Worm (Caenorhabditis elegans) whole organism, L2 larva: Measurements from ENCODE around the gene fbxa-44.

Experiments used
- R02D3.7 ChIP-seq: fragments of 150-350 bp; optimal IDR thresholded peaks from 2 replicates; lab custom pipeline; 2014; ENCODE audit warnings: missing biosample characterization, missing genetic modification characterization
- aly-2 ChIP-seq: fragments of 150-350 bp; optimal IDR thresholded peaks from 2 replicates; lab custom pipeline; 2014; ENCODE audit warnings: missing biosample characterization, missing genetic modification characterization
- ama-1 ChIP-seq: fragments of 150-350 bp; optimal IDR thresholded peaks from 2 replicates; lab custom pipeline; 2018; ENCODE audit warnings: inconsistent platforms
- egl-27 ChIP-seq: sonication (generic microtip); optimal IDR thresholded peaks from 3 replicates; lab custom pipeline; 2017; ENCODE audit warnings: missing biosample characterization, missing genetic modification reagents, missing genetic modification characterization
- lin-13 ChIP-seq: fragments of 150-350 bp; optimal IDR thresholded peaks from 2 replicates; lab custom pipeline; 2014; ENCODE audit warnings: missing biosample characterization, missing genetic modification reagents, missing genetic modification characterization
- lsy-2 ChIP-seq, 2 experiments: fragments of 150-350 bp in 1 of 2; sonication (generic microtip) in 1 of 2; optimal IDR thresholded peaks; 2 replicates each; lab custom pipeline; 2014 to 2017; ENCODE audit warnings: missing biosample characterization in 2 of 2, missing genetic modification characterization in 2 of 2
- nhr-11 ChIP-seq: fragments of 150-350 bp; optimal IDR thresholded peaks from 2 replicates; lab custom pipeline; 2014; ENCODE audit warnings: missing biosample characterization, missing genetic modification characterization
- nhr-21 ChIP-seq: fragments of 150-350 bp; optimal IDR thresholded peaks from 2 replicates; lab custom pipeline; 2014; ENCODE audit warnings: missing biosample characterization, missing genetic modification characterization
- nhr-237 ChIP-seq: fragments of 150-350 bp; optimal IDR thresholded peaks from 2 replicates; lab custom pipeline; 2014; ENCODE audit warnings: missing biosample characterization, missing genetic modification characterization
- nhr-6 ChIP-seq: fragments of 150-350 bp; optimal IDR thresholded peaks from 2 replicates; lab custom pipeline; 2014; ENCODE audit warnings: missing biosample characterization, missing genetic modification characterization
- nhr-77 ChIP-seq: fragments of 150-350 bp; optimal IDR thresholded peaks from 2 replicates; lab custom pipeline; 2014; ENCODE audit warnings: missing biosample characterization, missing genetic modification characterization
- unc-39 ChIP-seq: fragments of 150-350 bp; optimal IDR thresholded peaks from 2 replicates; lab custom pipeline; 2014; ENCODE audit warnings: missing biosample characterization, missing genetic modification characterization
- ztf-11 ChIP-seq: sonication (generic microtip); optimal IDR thresholded peaks from 2 replicates; lab custom pipeline; 2017; ENCODE audit warnings: missing biosample characterization, missing genetic modification characterization

- TF ChIP-seq lsy-2 (tag; optimal IDR thresholded peaks at IDR 0.05; lab: Kevin White, UChicago): no peak
- no peak for TF ChIP-seq lin-13 (GFP tag; lab: Kevin White, UChicago)
- no peak for TF ChIP-seq aly-2
- TF ChIP-seq nhr-237: no peak
- TF ChIP-seq egl-27 (tag; lab: Kevin White, UChicago): no peak
- TF ChIP-seq ztf-11 (tag; lab: Kevin White, UChicago): no peak
- TF ChIP-seq nhr-21: no peak
- no peak for TF ChIP-seq R02D3.7 (tag; lab: Kevin White, UChicago)
- TF ChIP-seq unc-39 (tag; lab: Kevin White, UChicago): no peak
- no peak for TF ChIP-seq nhr-6 (tag; lab: Kevin White, UChicago)
- TF ChIP-seq ama-1 (lab: Kevin White, UChicago): no peak
- TF ChIP-seq nhr-11: no peak
- TF ChIP-seq nhr-77 (tag; lab: Kevin White, UChicago): no peak
Measured at ce11 chrV:16842941-16843340, 46.1 kb upstream of the fbxa-44 start, which contains the start of gene clec-25.
